Fruit fly (Drosophila melanogaster) whole organism: ENCODE results near the gene Tomosyn.

Experiments
- CG8478 ChIP-seq: fragments of >200 bp; optimal IDR thresholded peaks from 2 replicates; lab custom pipeline; 2018; ENCODE audit warnings: inconsistent platforms
- Dll ChIP-seq: fragments of >200 bp; optimal IDR thresholded peaks from 2 replicates; lab custom pipeline; 2017
- EcR ChIP-seq, 2 experiments: fragments of >200 bp; optimal IDR thresholded peaks; 2 replicates each; lab custom pipeline; 2017; ENCODE audit warnings: missing biosample characterization in 2 of 2, missing genetic modification characterization in 2 of 2, missing genetic modification reagents in 2 of 2
- pan ChIP-seq: fragments of >200 bp; optimal IDR thresholded peaks from 2 replicates; lab custom pipeline; 2017
- psq ChIP-seq: fragments of >200 bp; optimal IDR thresholded peaks from 2 replicates; lab custom pipeline; 2017
- usp ChIP-seq: fragments of >200 bp; optimal IDR thresholded peaks from 2 replicates; lab custom pipeline; 2017; ENCODE audit warnings: missing biosample characterization, missing genetic modification characterization, mixed read lengths

The Tomosyn gene

dm6 chrX:12633992-12634391 is 2.6 kb downstream of the Tomosyn start:
- TF ChIP-seq EcR (GFP tag; optimal IDR thresholded peaks at IDR 0.05; lab: Kevin White, UChicago) = no peak
- no peak for TF ChIP-seq usp (GFP tag; lab: Kevin White, UChicago)
- no peak for TF ChIP-seq CG8478 (lab: Kevin White, UChicago)
- no peak for TF ChIP-seq Dll (lab: Kevin White, UChicago)
- TF ChIP-seq pan = no peak
- TF ChIP-seq psq = no peak

- TF ChIP-seq pan = no peak
- TF ChIP-seq usp (GFP tag; lab: Kevin White, UChicago) = no peak
- TF ChIP-seq psq = no peak
- TF ChIP-seq CG8478 (lab: Kevin White, UChicago) = no peak
- no peak for TF ChIP-seq Dll (lab: Kevin White, UChicago)
- no peak for TF ChIP-seq EcR (GFP tag; optimal IDR thresholded peaks at IDR 0.05; lab: Kevin White, UChicago)
Observed at dm6 chrX:12645361-12645760, 14.0 kb downstream of the Tomosyn start.

dm6 chrX:12651613-12652012 is 20.2 kb downstream of the Tomosyn start:
- TF ChIP-seq usp (GFP tag; lab: Kevin White, UChicago) (no peak), pan (no peak), Dll (lab: Kevin White, UChicago) (no peak), CG8478 (lab: Kevin White, UChicago) (no peak), EcR (GFP tag; optimal IDR thresholded peaks at IDR 0.05; lab: Kevin White, UChicago) (no peak), psq (no peak)

dm6 chrX:12653574-12653973 is 22.2 kb downstream of the Tomosyn start, which contains the start of gene CkIalpha:
Gene CkIalpha, plus strand, starts transcription at chrX:12653626.
- TF ChIP-seq usp (GFP tag; lab: Kevin White, UChicago) (no peak), EcR (GFP tag; optimal IDR thresholded peaks at IDR 0.05; lab: Kevin White, UChicago) (no peak), pan (no peak), CG8478 (lab: Kevin White, UChicago) (no peak), psq (no peak), Dll (lab: Kevin White, UChicago) (no peak)

dm6 chrX:12654288-12654729 is 22.9 kb downstream of the Tomosyn start:
- peak; percentile 83 for TF ChIP-seq CG8478 (lab: Kevin White, UChicago)
- no peak for TF ChIP-seq psq

- TF ChIP-seq EcR (GFP tag; optimal IDR thresholded peaks at IDR 0.05; lab: Kevin White, UChicago) (no peak), CG8478 (lab: Kevin White, UChicago) (no peak), Dll (lab: Kevin White, UChicago) (no peak), psq (no peak), pan (no peak), usp (GFP tag; lab: Kevin White, UChicago) (no peak)
Observed at dm6 chrX:12658400-12658998, 27.1 kb downstream of the Tomosyn start.

dm6 chrX:12658999-12659560 is 27.7 kb downstream of the Tomosyn start, which contains the start of gene Tis11:
Gene Tis11, plus strand, starts transcription at chrX:12659415.
- TF ChIP-seq psq (no peak), pan (no peak), EcR (GFP tag; optimal IDR thresholded peaks at IDR 0.05; lab: Kevin White, UChicago) (no peak), usp (GFP tag; lab: Kevin White, UChicago) (no peak), Dll (lab: Kevin White, UChicago) (no peak), CG8478 (lab: Kevin White, UChicago) (no peak)

dm6 chrX:12660030-12660630 is 28.7 kb downstream of the Tomosyn start:
- TF ChIP-seq EcR (GFP tag; optimal IDR thresholded peaks at IDR 0.05; lab: Kevin White, UChicago) (no peak), psq (no peak), Dll (lab: Kevin White, UChicago) (no peak), CG8478 (lab: Kevin White, UChicago) (no peak), usp (GFP tag; lab: Kevin White, UChicago) (no peak), pan (no peak)

- TF ChIP-seq psq (no peak), CG8478 (lab: Kevin White, UChicago) (no peak), EcR (GFP tag; optimal IDR thresholded peaks at IDR 0.05; lab: Kevin White, UChicago) (no peak), Dll (lab: Kevin White, UChicago) (no peak), usp (GFP tag; lab: Kevin White, UChicago) (no peak), pan (no peak)
Observed at dm6 chrX:12661435-12661949, 30.1 kb downstream of the Tomosyn start.

- TF ChIP-seq EcR (GFP tag; optimal IDR thresholded peaks at IDR 0.05; lab: Kevin White, UChicago) (no peak), psq (no peak), Dll (lab: Kevin White, UChicago) (no peak), CG8478 (lab: Kevin White, UChicago) (no peak), usp (GFP tag; lab: Kevin White, UChicago) (no peak), pan (no peak)
Observed at dm6 chrX:12662679-12663463, 31.5 kb downstream of the Tomosyn start.

dm6 chrX:12663464-12663938 is 32.1 kb downstream of the Tomosyn start:
- TF ChIP-seq EcR (GFP tag; optimal IDR thresholded peaks at IDR 0.05; lab: Kevin White, UChicago) = peak in 1 of 2 experiments; percentile 30
- no peak for TF ChIP-seq usp (GFP tag; lab: Kevin White, UChicago)
